Worm (Caenorhabditis elegans): ENCODE data around the gene srw-101.
"Not testable (repeated sequence)": the region's sequence is repeated elsewhere in the genome, so short reads cannot be mapped to it uniquely, and the experiment has no call there.

Gene srw-101

DNA sequence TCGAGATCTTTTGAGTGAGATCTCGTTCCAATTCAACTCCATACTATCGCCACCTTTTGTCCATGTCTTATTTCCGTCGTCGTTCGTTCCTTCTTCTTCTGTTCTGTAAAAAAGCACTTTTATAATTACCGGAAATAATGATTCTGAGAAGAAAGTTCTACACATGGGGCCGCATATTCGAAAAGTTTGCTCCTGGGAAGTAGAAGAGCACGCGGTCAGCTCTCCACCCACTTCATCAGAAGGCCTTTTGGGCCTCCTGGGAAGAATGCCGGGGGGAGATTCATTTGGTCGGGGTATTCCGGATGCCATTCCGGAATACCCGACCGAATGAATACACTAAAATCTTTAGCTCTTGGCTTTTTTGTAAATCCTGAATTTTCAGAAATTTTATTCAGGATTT, 29.6 kb upstream of the srw-101 start, which contains the start of gene Y46H3C.5:
Gene Y46H3C.5 (minus strand): TSS at position 2 of the 400 bp plus-strand sequence.
- TF ChIP-seq C08G9.2 (tag; optimal IDR thresholded peaks at IDR 0.05); hlh-30 (tag; optimal IDR thresholded peaks at IDR 0.05; ENCODE audit: insufficient read depth); unc-86 (tag; optimal IDR thresholded peaks at IDR 0.05): not testable (repeated sequence)

DNA sequence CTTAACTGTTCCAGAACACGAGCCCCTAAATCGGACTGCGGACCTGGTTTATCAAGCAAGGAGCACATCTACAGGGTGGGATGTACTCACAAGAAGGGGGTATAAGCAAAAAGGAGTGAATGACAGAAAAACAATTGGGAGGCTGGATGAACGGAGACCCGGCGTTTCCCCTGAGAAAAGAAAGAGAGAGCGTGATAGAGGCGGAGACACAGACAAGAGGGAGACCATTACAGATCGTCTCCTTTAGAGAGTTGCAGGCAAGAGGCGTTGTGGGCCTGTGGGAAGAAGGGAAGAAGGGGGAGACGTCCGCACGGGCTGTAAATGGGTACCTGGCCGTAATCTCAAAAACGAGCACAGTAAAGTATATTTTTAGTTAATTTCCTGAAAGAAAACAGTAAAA, 28.2 kb upstream of the srw-101 start, which contains the start of gene Y46H3C.7:
Gene Y46H3C.7 (minus strand): TSS at position 147 of the 400 bp plus-strand sequence.
- TF ChIP-seq ztf-16 (tag; optimal IDR thresholded peaks at IDR 0.05); pag-3 (tag; optimal IDR thresholded peaks at IDR 0.05; ENCODE audit: borderline replicate concordance); rnt-1 (tag; optimal IDR thresholded peaks at IDR 0.05): not testable (repeated sequence)

DNA sequence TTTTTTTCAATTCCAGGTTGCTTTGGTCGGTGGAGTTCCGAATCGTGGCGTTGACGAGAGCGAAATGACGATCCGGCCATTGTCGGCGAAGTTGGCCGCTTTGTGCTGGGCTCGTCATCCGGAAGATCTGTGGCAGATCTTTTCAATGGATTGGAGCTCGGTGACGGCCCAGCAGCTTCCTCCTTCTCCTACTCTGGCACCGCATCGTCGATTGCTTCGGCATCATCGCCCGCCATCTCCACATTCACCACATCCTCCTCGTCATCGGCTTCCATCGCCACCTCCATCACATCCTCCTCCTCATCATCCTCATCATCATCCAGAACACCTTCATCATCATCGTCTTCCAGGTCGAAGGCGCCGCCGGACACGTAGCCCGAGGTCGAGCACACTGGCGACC, 23.7 kb upstream of the srw-101 start:
- TF ChIP-seq Y22D7AL.16 (tag; optimal IDR thresholded peaks at IDR 0.05) (no peak), elt-2 (tag; optimal IDR thresholded peaks at IDR 0.05) (no peak), unc-86 (tag; optimal IDR thresholded peaks at IDR 0.05) (no peak), dve-1 (tag; optimal IDR thresholded peaks at IDR 0.05) (no peak)

DNA sequence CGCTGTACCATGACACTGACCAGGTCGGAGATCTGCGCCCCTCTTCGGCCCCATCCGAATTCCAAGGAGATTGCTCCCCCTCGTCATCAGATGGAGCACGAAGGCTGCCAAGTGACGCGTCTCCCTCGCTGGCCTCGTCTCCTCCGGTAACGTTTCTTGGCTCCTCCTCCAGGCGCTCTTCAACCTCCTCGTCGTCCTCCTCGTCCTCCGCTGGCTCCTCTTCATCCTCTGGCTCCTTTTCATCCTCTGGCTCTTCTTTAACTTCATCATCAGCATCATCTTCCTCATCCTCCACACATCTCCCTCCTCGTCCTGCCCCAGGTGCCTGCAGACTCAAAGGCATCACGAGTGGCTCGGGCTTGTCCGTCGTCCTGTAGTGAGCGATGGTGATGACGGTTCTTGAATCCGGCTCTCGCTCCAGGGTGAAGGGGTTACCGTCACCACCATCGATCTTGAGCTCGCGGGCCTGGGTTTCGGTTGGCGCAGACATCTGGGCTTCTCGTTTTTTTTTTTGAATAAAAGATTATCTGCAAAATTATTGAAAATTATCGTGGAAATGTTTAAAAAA, 22.8 kb upstream of the srw-101 start:
- no peak for TF ChIP-seq ceh-18 (tag; optimal IDR thresholded peaks at IDR 0.05)
- no peak for TF ChIP-seq hlh-15 (tag; optimal IDR thresholded peaks at IDR 0.05)
- no peak for TF ChIP-seq ceh-48 (tag; optimal IDR thresholded peaks at IDR 0.05)
- no peak for TF ChIP-seq unc-55 (GFP tag; optimal IDR thresholded peaks at IDR 0.05)
- TF ChIP-seq madf-2 (tag; optimal IDR thresholded peaks at IDR 0.05): no peak
- no peak for TF ChIP-seq nhr-11 (tag; optimal IDR thresholded peaks at IDR 0.05)
- TF ChIP-seq pat-9 (tag; optimal IDR thresholded peaks at IDR 0.05): no peak
- TF ChIP-seq elt-2 (tag; optimal IDR thresholded peaks at IDR 0.05): no peak
- TF ChIP-seq ceh-9 (tag; optimal IDR thresholded peaks at IDR 0.05): no peak
- no peak for TF ChIP-seq nfya-1 (tag; optimal IDR thresholded peaks at IDR 0.05)
- TF ChIP-seq pha-4 (tag; optimal IDR thresholded peaks at IDR 0.05): no peak
- TF ChIP-seq hlh-8 (tag; optimal IDR thresholded peaks at IDR 0.05): no peak
- TF ChIP-seq dmd-4 (tag; optimal IDR thresholded peaks at IDR 0.05; ENCODE audit: borderline replicate concordance): no peak

DNA sequence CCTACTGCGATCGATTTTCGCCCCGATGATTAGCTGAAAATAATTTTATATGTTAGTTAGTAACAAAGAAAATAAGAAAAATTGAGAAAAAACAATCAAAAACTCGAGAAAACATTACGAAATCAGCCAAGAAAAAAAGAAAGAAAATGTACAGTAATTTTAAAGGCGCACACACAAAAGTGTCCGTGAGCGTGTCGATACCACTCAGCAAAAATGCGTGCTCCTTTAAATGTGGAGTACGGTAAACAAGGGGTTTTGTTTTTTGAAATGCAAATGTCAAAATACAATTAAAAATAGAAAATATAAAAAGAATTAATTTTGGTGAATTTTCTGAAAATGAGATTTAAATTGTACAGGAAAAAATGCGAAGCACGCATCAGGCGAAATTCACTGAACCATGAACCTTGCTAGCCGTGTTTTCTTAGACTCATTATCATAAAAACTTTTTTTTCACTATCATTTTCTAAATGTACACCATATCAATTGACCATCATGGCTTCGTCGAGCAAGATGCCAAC, 20.4 kb upstream of the srw-101 start, which contains the start of gene srw-90:
Gene srw-90 (plus strand): TSS at position 468 of the 518 bp plus-strand sequence.
- TF ChIP-seq lin-11 (tag; optimal IDR thresholded peaks at IDR 0.05) (no peak), fax-1 (tag; optimal IDR thresholded peaks at IDR 0.05) (no peak), ceh-2 (tag; optimal IDR thresholded peaks at IDR 0.05) (no peak), pag-3 (tag; optimal IDR thresholded peaks at IDR 0.05; ENCODE audit: borderline replicate concordance) (no peak), pat-9 (tag; optimal IDR thresholded peaks at IDR 0.05) (no peak), npax-4 (tag; optimal IDR thresholded peaks at IDR 0.05) (no peak), odd-2 (tag; optimal IDR thresholded peaks at IDR 0.05) (no peak), pax-1 (tag; optimal IDR thresholded peaks at IDR 0.05) (no peak), F13H6.1 (tag; optimal IDR thresholded peaks at IDR 0.05) (no peak), pha-2 (tag; optimal IDR thresholded peaks at IDR 0.05) (no peak), eyg-1 (tag; optimal IDR thresholded peaks at IDR 0.05) (no peak), ref-2 (tag; optimal IDR thresholded peaks at IDR 0.05) (no peak), ceh-9 (tag; optimal IDR thresholded peaks at IDR 0.05) (no peak), ceh-48 (tag; optimal IDR thresholded peaks at IDR 0.05) (no peak)

DNA sequence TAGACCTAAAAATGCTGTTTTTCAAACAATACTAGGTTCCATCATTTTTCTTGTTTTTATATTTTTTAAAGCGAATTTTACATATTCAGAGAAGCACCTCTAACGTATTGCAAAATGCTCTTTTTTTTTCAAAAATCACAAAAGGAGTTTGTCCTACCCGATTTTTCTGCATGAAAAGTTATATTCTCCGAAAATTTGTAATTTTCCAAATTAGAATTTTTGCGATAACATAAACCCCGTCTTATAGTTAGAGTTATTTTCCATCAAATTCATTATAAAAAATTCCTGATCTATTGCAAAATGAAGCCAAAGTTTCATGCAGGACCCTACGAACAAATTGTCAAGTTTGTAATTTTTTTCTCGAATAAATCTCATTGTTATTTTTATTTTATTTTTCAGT, 13.6 kb upstream of the srw-101 start, which contains the start of gene srw-99:
Gene srw-99 (plus strand): TSS at position 301 of the 400 bp plus-strand sequence.
- TF ChIP-seq hlh-15 (tag; optimal IDR thresholded peaks at IDR 0.05) (no peak), syd-9 (tag; optimal IDR thresholded peaks at IDR 0.05) (no peak), nhr-232 (tag; optimal IDR thresholded peaks at IDR 0.05) (no peak), unc-86 (tag; optimal IDR thresholded peaks at IDR 0.05) (no peak), ets-4 (tag; optimal IDR thresholded peaks at IDR 0.05) (no peak), pat-9 (tag; optimal IDR thresholded peaks at IDR 0.05) (no peak), ceh-30 (tag; optimal IDR thresholded peaks at IDR 0.05) (no peak), pros-1 (tag; optimal IDR thresholded peaks at IDR 0.05) (no peak), che-1 (tag; optimal IDR thresholded peaks at IDR 0.05) (no peak), elt-2 (tag; optimal IDR thresholded peaks at IDR 0.05) (no peak), nhr-11 (tag; optimal IDR thresholded peaks at IDR 0.05) (no peak), T23F11.4 (GFP tag; optimal IDR thresholded peaks at IDR 0.05) (no peak), tbx-2 (tag; optimal IDR thresholded peaks at IDR 0.05) (no peak), tbx-7 (tag; optimal IDR thresholded peaks at IDR 0.05) (no peak), dmd-4 (tag; optimal IDR thresholded peaks at IDR 0.05; ENCODE audit: borderline replicate concordance) (no peak), ceh-14 (tag; optimal IDR thresholded peaks at IDR 0.05) (no peak), eyg-1 (tag; optimal IDR thresholded peaks at IDR 0.05) (no peak), ceh-6 (GFP tag; optimal IDR thresholded peaks at IDR 0.05) (no peak)
